Worm (Caenorhabditis elegans): Measurements from ENCODE around the gene F32D8.5.

F32D8.5 gene

ce11 chrV:10921747-10922146, 27.1 kb downstream of the F32D8.5 start, which contains the start of gene nas-31:
Gene nas-31, minus strand, starts transcription at chrV:10921847.
- TF ChIP-seq mep-1 (tag; optimal IDR thresholded peaks at IDR 0.05) (no peak), cnd-1 (tag; optimal IDR thresholded peaks at IDR 0.05) (no peak), M03D4.4 (tag; optimal IDR thresholded peaks at IDR 0.05) (no peak), pha-4 (tag; optimal IDR thresholded peaks at IDR 0.05) (no peak), lsy-2 (tag; optimal IDR thresholded peaks at IDR 0.05) (no peak), nhr-12 (tag; optimal IDR thresholded peaks at IDR 0.05) (no peak), unc-39 (tag; optimal IDR thresholded peaks at IDR 0.05) (no peak), snpc-4 (tag; optimal IDR thresholded peaks at IDR 0.05) (no peak), zip-8 (tag; optimal IDR thresholded peaks at IDR 0.05) (no peak), nhr-28 (tag; optimal IDR thresholded peaks at IDR 0.05) (no peak), mls-2 (tag; optimal IDR thresholded peaks at IDR 0.05) (no peak)

- TF ChIP-seq ham-2 (GFP tag; optimal IDR thresholded peaks at IDR 0.05) (no peak), nhr-28 (tag; optimal IDR thresholded peaks at IDR 0.05) (no peak), ceh-43 (GFP tag; optimal IDR thresholded peaks at IDR 0.05) (no peak), mep-1 (tag; optimal IDR thresholded peaks at IDR 0.05) (no peak), lin-13 (tag; optimal IDR thresholded peaks at IDR 0.05) (no peak), unc-120 (tag; optimal IDR thresholded peaks at IDR 0.05; ENCODE audit: poor library complexity, severe bottlenecking) (no peak), blmp-1 (tag; optimal IDR thresholded peaks at IDR 0.05) (no peak)
Observed at ce11 chrV:10923229-10923628, 28.6 kb downstream of the F32D8.5 start, which contains the start of gene F58B4.7. Gene F58B4.7, minus strand, starts transcription at chrV:10923329.

- TF ChIP-seq ces-1 (GFP tag; optimal IDR thresholded peaks at IDR 0.05) = peak; percentile 28
- no peak for TF ChIP-seq flh-1 (GFP tag; optimal IDR thresholded peaks at IDR 0.05)
Observed at ce11 chrV:10924731-10925130, 30.1 kb downstream of the F32D8.5 start, which contains the start of gene F58B4.6. Gene F58B4.6, plus strand, starts transcription at chrV:10925031.

ce11 chrV:10925658-10926057, 31.1 kb downstream of the F32D8.5 start:
- TF ChIP-seq sptf-1 (tag; optimal IDR thresholded peaks at IDR 0.05) = no peak
- no peak for TF ChIP-seq zip-8 (tag; optimal IDR thresholded peaks at IDR 0.05)
- TF ChIP-seq ceh-43 (GFP tag; optimal IDR thresholded peaks at IDR 0.05) = no peak
- TF ChIP-seq ceh-83 (GFP tag; optimal IDR thresholded peaks at IDR 0.05) = no peak
- TF ChIP-seq snpc-4 (tag; optimal IDR thresholded peaks at IDR 0.05) = no peak
- no peak for TF ChIP-seq tbx-8 (GFP tag; optimal IDR thresholded peaks at IDR 0.05)
- no peak for TF ChIP-seq ceh-39 (tag; optimal IDR thresholded peaks at IDR 0.05)
- TF ChIP-seq nhr-2 (tag; optimal IDR thresholded peaks at IDR 0.05) = no peak
- no peak for TF ChIP-seq nhr-12 (tag; optimal IDR thresholded peaks at IDR 0.05)
- no peak for TF ChIP-seq lin-13 (tag; optimal IDR thresholded peaks at IDR 0.05)
- no peak for TF ChIP-seq lsy-2 (tag; optimal IDR thresholded peaks at IDR 0.05)
- no peak for TF ChIP-seq sem-2 (GFP tag; optimal IDR thresholded peaks at IDR 0.05)
- no peak for TF ChIP-seq elt-1 (tag; optimal IDR thresholded peaks at IDR 0.05; ENCODE audit: borderline replicate concordance, insufficient read depth)
- TF ChIP-seq flh-1 (GFP tag; optimal IDR thresholded peaks at IDR 0.05) = no peak
- no peak for TF ChIP-seq hlh-1 (tag; optimal IDR thresholded peaks at IDR 0.05)
- no peak for TF ChIP-seq ces-1 (GFP tag; optimal IDR thresholded peaks at IDR 0.05)
- no peak for TF ChIP-seq nhr-76 (tag; optimal IDR thresholded peaks at IDR 0.05)
- TF ChIP-seq mls-2 (tag; optimal IDR thresholded peaks at IDR 0.05) = no peak
- TF ChIP-seq drap-1 (GFP tag; optimal IDR thresholded peaks at IDR 0.05) = no peak
- no peak for TF ChIP-seq ham-2 (GFP tag; optimal IDR thresholded peaks at IDR 0.05)

- TF ChIP-seq ztf-11 (tag; optimal IDR thresholded peaks at IDR 0.05) = no peak
- no peak for TF ChIP-seq unc-39 (tag; optimal IDR thresholded peaks at IDR 0.05)
- TF ChIP-seq ceh-43 (GFP tag; optimal IDR thresholded peaks at IDR 0.05) = no peak
- TF ChIP-seq tbx-8 (GFP tag; optimal IDR thresholded peaks at IDR 0.05) = no peak
- TF ChIP-seq elt-3 (tag; optimal IDR thresholded peaks at IDR 0.05) = no peak
- TF ChIP-seq ceh-83 (GFP tag; optimal IDR thresholded peaks at IDR 0.05) = no peak
- TF ChIP-seq sptf-1 (tag; optimal IDR thresholded peaks at IDR 0.05) = no peak
- TF ChIP-seq nhr-12 (tag; optimal IDR thresholded peaks at IDR 0.05) = no peak
- TF ChIP-seq mls-2 (tag; optimal IDR thresholded peaks at IDR 0.05) = no peak
Observed at ce11 chrV:10929511-10929910, 34.9 kb downstream of the F32D8.5 start, which contains the start of gene F58B4.3. Gene F58B4.3, plus strand, starts transcription at chrV:10929811.

- TF ChIP-seq sptf-1 (tag; optimal IDR thresholded peaks at IDR 0.05) = no peak
- TF ChIP-seq zip-8 (tag; optimal IDR thresholded peaks at IDR 0.05) = no peak
- TF ChIP-seq tbx-8 (GFP tag; optimal IDR thresholded peaks at IDR 0.05) = no peak
- no peak for TF ChIP-seq ceh-43 (GFP tag; optimal IDR thresholded peaks at IDR 0.05)
- no peak for TF ChIP-seq elt-1 (tag; optimal IDR thresholded peaks at IDR 0.05; ENCODE audit: borderline replicate concordance, insufficient read depth)
- no peak for TF ChIP-seq ceh-83 (GFP tag; optimal IDR thresholded peaks at IDR 0.05)
- no peak for TF ChIP-seq ceh-39 (tag; optimal IDR thresholded peaks at IDR 0.05)
- TF ChIP-seq unc-39 (tag; optimal IDR thresholded peaks at IDR 0.05) = no peak
- no peak for TF ChIP-seq flh-1 (GFP tag; optimal IDR thresholded peaks at IDR 0.05)
- TF ChIP-seq mab-5 (tag; optimal IDR thresholded peaks at IDR 0.05) = no peak
- no peak for TF ChIP-seq elt-3 (tag; optimal IDR thresholded peaks at IDR 0.05)
Observed at ce11 chrV:10931189-10931588, 36.6 kb downstream of the F32D8.5 start, which contains the start of gene scvp-1. Gene scvp-1, minus strand, starts transcription at chrV:10931289.

Data from whole organism, mixed stage, embryonic.